Fruit fly (Drosophila melanogaster): ENCODE results near the gene Mic26-27.

dm6 chr3R:16182269-16182875 lies 35.7 kb upstream of the Mic26-27 start:
- TF ChIP-seq CG8478 (optimal IDR thresholded peaks at IDR 0.05) = no peak
- no peak for TF ChIP-seq CTCF (optimal IDR thresholded peaks at IDR 0.05)

Measured in S2 (cell line).